Worm (Caenorhabditis elegans): ENCODE results near the gene lido-13.

DNA sequence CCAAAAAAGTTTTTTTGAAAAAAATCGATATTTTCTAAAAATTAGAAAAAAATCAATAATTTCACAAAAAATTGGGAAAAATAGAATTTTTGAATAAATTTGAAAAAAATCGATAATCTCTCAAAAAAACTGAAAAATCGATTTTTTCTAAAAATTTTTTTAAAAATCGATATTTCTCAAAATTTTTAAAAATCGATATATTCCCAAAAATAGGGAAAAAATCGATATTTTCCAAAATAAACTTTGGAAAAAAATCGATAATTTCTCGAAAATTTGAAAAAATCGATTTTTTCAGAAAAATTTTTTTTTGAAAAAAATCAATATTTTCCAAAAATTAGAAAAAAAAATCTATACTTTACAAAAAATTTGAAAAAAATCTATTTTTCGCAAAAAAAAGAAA, 10.5 kb upstream of the lido-13 start:
- no peak for TF ChIP-seq nhr-11 (tag; optimal IDR thresholded peaks at IDR 0.05)
- no peak for TF ChIP-seq mep-1 (tag; optimal IDR thresholded peaks at IDR 0.05)
- no peak for TF ChIP-seq nhr-76 (tag; optimal IDR thresholded peaks at IDR 0.05)
- no peak for TF ChIP-seq hmg-1.1 (GFP tag; IDR thresholded peaks at IDR 0.05)

All from whole organism, L4 larva.